Fruit fly (Drosophila melanogaster): ENCODE results near the gene CG7384.

The CG7384 gene

dm6 chr2L:10552807-10553206, 42.6 kb upstream of the CG7384 start (continued):
- TF ChIP-seq CG7372 (GFP tag; IDR thresholded peaks at IDR 0.05), result no peak
- no peak for TF ChIP-seq sqz (GFP tag; optimal IDR thresholded peaks at IDR 0.05)
- no peak for TF ChIP-seq Hr39 (optimal IDR thresholded peaks at IDR 0.05)
- TF ChIP-seq CG4424 (GFP tag; optimal IDR thresholded peaks at IDR 0.05), result no peak
- no peak for TF ChIP-seq Oli (tag; optimal IDR thresholded peaks at IDR 0.05)
- no peak for TF ChIP-seq Hr51 (GFP tag; optimal IDR thresholded peaks at IDR 0.05)
- no peak for TF ChIP-seq CG14667 (GFP tag; IDR thresholded peaks at IDR 0.05)
- TF ChIP-seq NC2α (GFP tag; optimal IDR thresholded peaks at IDR 0.05), result no peak
- TF ChIP-seq fd96Cb (tag; optimal IDR thresholded peaks at IDR 0.05), result no peak
- peak; percentile 44 for TF ChIP-seq CG3407 (GFP tag; optimal IDR thresholded peaks at IDR 0.05)
- no peak for TF ChIP-seq cg (GFP tag; optimal IDR thresholded peaks at IDR 0.05)
- TF ChIP-seq CG9932 (GFP tag; IDR thresholded peaks at IDR 0.05), result no peak
- 0 out of 2 replicates have a peak, but pooled peaks have one; percentile 25 for TF ChIP-seq Awh (GFP tag; IDR thresholded peaks at IDR 0.05)
- TF ChIP-seq CG2678 (tag; optimal IDR thresholded peaks at IDR 0.05), result peak; percentile 40
- TF ChIP-seq Fer3 (tag; optimal IDR thresholded peaks at IDR 0.05), result no peak
- TF ChIP-seq BEAF-32 (GFP tag; optimal IDR thresholded peaks at IDR 0.05), result no peak
- TF ChIP-seq CG13123 (GFP tag; optimal IDR thresholded peaks at IDR 0.05), result peak; percentile 28
- TF ChIP-seq Sox102F (GFP tag; optimal IDR thresholded peaks at IDR 0.05), result no peak
- TF ChIP-seq scrt (GFP tag; optimal IDR thresholded peaks at IDR 0.05), result no peak
- TF ChIP-seq PHDP (tag; optimal IDR thresholded peaks at IDR 0.05), result peak; percentile 49
- TF ChIP-seq dati (GFP tag; IDR thresholded peaks at IDR 0.05), result no peak
- TF ChIP-seq CG2120 (GFP tag; optimal IDR thresholded peaks at IDR 0.05), result no peak
- TF ChIP-seq CG17186 (GFP tag; optimal IDR thresholded peaks at IDR 0.05), result peak; percentile 8
- TF ChIP-seq CG33213 (GFP tag; optimal IDR thresholded peaks at IDR 0.05), result peak; percentile 6
- TF ChIP-seq CG12236 (GFP tag; optimal IDR thresholded peaks at IDR 0.05), result peak; percentile 6
- TF ChIP-seq Fer1 (GFP tag; optimal IDR thresholded peaks at IDR 0.05), result no peak
- peak; percentile 58; the same call in 1 of the 2 replicates for TF ChIP-seq sob (GFP tag; IDR thresholded peaks at IDR 0.05)
- TF ChIP-seq Med (GFP tag), result peak; percentile 80
- TF ChIP-seq ftz-f1 (GFP tag; optimal IDR thresholded peaks at IDR 0.05), result no peak
- peak; percentile 52 for TF ChIP-seq CrebB (tag; optimal IDR thresholded peaks at IDR 0.05)
- TF ChIP-seq dan (GFP tag; IDR thresholded peaks at IDR 0.05), result no peak
- no peak for TF ChIP-seq D (optimal IDR thresholded peaks at IDR 0.05)
- TF ChIP-seq D (GFP tag; optimal IDR thresholded peaks at IDR 0.05), result peak; percentile 28
- TF ChIP-seq CG42726 (GFP tag; IDR thresholded peaks at IDR 0.05; ENCODE audit: partially characterized antibody), result no peak
- no peak for TF ChIP-seq CG9797 (GFP tag; optimal IDR thresholded peaks at IDR 0.05)
- no peak for TF ChIP-seq ase (GFP tag; IDR thresholded peaks at IDR 0.05)
- TF ChIP-seq H15 (GFP tag; IDR thresholded peaks at IDR 0.05), result no peak
- TF ChIP-seq Trl (optimal IDR thresholded peaks at IDR 0.05), result no peak
- TF ChIP-seq Trl (GFP tag; optimal IDR thresholded peaks at IDR 0.05), result peak; percentile 21
- no peak for TF ChIP-seq zen2 (GFP tag; IDR thresholded peaks at IDR 0.05; ENCODE audit: partially characterized antibody)
- no peak for TF ChIP-seq CG5953 (GFP tag; IDR thresholded peaks at IDR 0.05)
- TF ChIP-seq Bdp1 (GFP tag; optimal IDR thresholded peaks at IDR 0.05), result peak; percentile 43
- no peak for TF ChIP-seq tx (GFP tag; optimal IDR thresholded peaks at IDR 0.05)
- TF ChIP-seq CG18764 (GFP tag; optimal IDR thresholded peaks at IDR 0.05), result peak; percentile 15
- peak; percentile 7 for TF ChIP-seq CG6254 (GFP tag; optimal IDR thresholded peaks at IDR 0.05)
- TF ChIP-seq CG4707 (GFP tag; optimal IDR thresholded peaks at IDR 0.05), result peak; percentile 53
- TF ChIP-seq Pdp1 (GFP tag; optimal IDR thresholded peaks at IDR 0.05), result peak in 1 of 2 experiments; percentile 15
- no peak for TF ChIP-seq Lpt (GFP tag; optimal IDR thresholded peaks at IDR 0.05)
- TF ChIP-seq CG8765 (GFP tag; IDR thresholded peaks at IDR 0.05), result no peak
- peak; percentile 43 for TF ChIP-seq unpg (GFP tag; optimal IDR thresholded peaks at IDR 0.05)
- TF ChIP-seq ranshi (GFP tag; IDR thresholded peaks at IDR 0.05), result peak; percentile 49; the same call in 1 of the 2 replicates
- peak; percentile 17 for TF ChIP-seq bab2 (GFP tag; optimal IDR thresholded peaks at IDR 0.05)
